Worm (Caenorhabditis elegans) whole organism, young adult: ENCODE measurements around the gene C56C10.6.

Source experiments
- B0336.3 ChIP-seq: fragments of 200-800 bp; sonication (Bioruptor generic); IDR thresholded peaks from 2 replicates; pipeline ENCODE4 v1.3.6; 2022; ENCODE audit warnings: missing genetic modification characterization, missing compliant biosample characterization
- D2030.7 ChIP-seq: fragments of 200-800 bp; sonication (Bioruptor generic); IDR thresholded peaks from 2 replicates; pipeline ENCODE4 v1.3.6; 2022; ENCODE audit warnings: missing genetic modification reagents, missing genetic modification characterization, missing compliant biosample characterization
- F33H1.4 ChIP-seq: fragments of 200-800 bp; sonication (Bioruptor generic); IDR thresholded peaks from 2 replicates; pipeline ENCODE4 v1.3.6; 2022; ENCODE audit warnings: missing genetic modification reagents, missing genetic modification characterization, missing compliant biosample characterization
- F55B11.4 ChIP-seq: sonication (generic microtip); optimal IDR thresholded peaks from 2 replicates; lab custom pipeline; 2016; ENCODE audit warnings: missing compliant biosample characterization, missing genetic modification characterization, borderline replicate concordance; ENCODE audit not compliant: insufficient read depth
- K11D2.4 ChIP-seq: fragments of 200-800 bp; sonication (Bioruptor generic); IDR thresholded peaks from 2 replicates; pipeline ENCODE4 v1.3.6; 2022; ENCODE audit warnings: missing genetic modification reagents, missing genetic modification characterization, missing compliant biosample characterization
- T07F8.4 ChIP-seq: sonication (generic microtip); optimal IDR thresholded peaks from 2 replicates; lab custom pipeline; 2016; ENCODE audit warnings: mild to moderate bottlenecking, missing genetic modification characterization, moderate library complexity, missing compliant biosample characterization
- T26A5.8 ChIP-seq: sonication (generic microtip); optimal IDR thresholded peaks from 2 replicates; lab custom pipeline; 2016; ENCODE audit warnings: missing genetic modification characterization, missing compliant biosample characterization
- Y53F4B.3 ChIP-seq: fragments of 200-800 bp; sonication (Bioruptor generic); IDR thresholded peaks from 2 replicates; pipeline ENCODE4 v1.3.6; 2022; ENCODE audit warnings: missing genetic modification reagents, missing genetic modification characterization, missing compliant biosample characterization
- Y53G8AR.9 ChIP-seq: fragments of 200-800 bp; sonication (Bioruptor generic); conservative IDR thresholded peaks from 2 replicates; pipeline ENCODE4 v1.3.6; 2022; ENCODE audit warnings: missing genetic modification reagents, missing genetic modification characterization, missing compliant biosample characterization
- Y56A3A.18 ChIP-seq: fragments of 200-800 bp; sonication (Bioruptor generic); IDR thresholded peaks from 2 replicates; pipeline ENCODE4 v1.3.6; 2022; ENCODE audit warnings: missing genetic modification reagents, missing genetic modification characterization, missing compliant biosample characterization
- Y67H2A.10 ChIP-seq: fragments of 200-800 bp; sonication (Bioruptor generic); conservative IDR thresholded peaks from 2 replicates; pipeline ENCODE4 v1.3.6; 2022; ENCODE audit warnings: missing genetic modification reagents, missing genetic modification characterization, missing compliant biosample characterization
- Y95B8A.8 ChIP-seq: fragments of 200-800 bp; sonication (Bioruptor generic); IDR thresholded peaks from 2 replicates; pipeline ENCODE4 v1.3.6; 2022; ENCODE audit warnings: missing genetic modification reagents, missing genetic modification characterization, missing compliant biosample characterization
- aptf-2 ChIP-seq: fragments of 200-800 bp; sonication (Bioruptor generic); conservative IDR thresholded peaks from 2 replicates; pipeline ENCODE4 v1.3.6; 2022; ENCODE audit warnings: missing genetic modification reagents, missing genetic modification characterization, missing compliant biosample characterization
- aptf-3 ChIP-seq: fragments of 200-800 bp; sonication (Bioruptor generic); IDR thresholded peaks from 2 replicates; pipeline ENCODE4 v1.3.6; 2022; ENCODE audit warnings: missing genetic modification characterization, missing compliant biosample characterization
- athp-1 ChIP-seq: sonication (generic microtip); optimal IDR thresholded peaks from 2 replicates; lab custom pipeline; 2017; ENCODE audit warnings: mild to moderate bottlenecking, missing genetic modification characterization, missing compliant biosample characterization
- attf-3 ChIP-seq: fragments of 200-800 bp; sonication (Bioruptor generic); conservative IDR thresholded peaks from 2 replicates; pipeline ENCODE4 v1.3.6; 2022; ENCODE audit warnings: missing genetic modification reagents, missing genetic modification characterization, missing compliant biosample characterization
- bed-1 ChIP-seq: fragments of 200-800 bp; sonication (Bioruptor generic); IDR thresholded peaks from 2 replicates; pipeline ENCODE4 v1.3.6; 2022; ENCODE audit warnings: missing genetic modification reagents, missing genetic modification characterization, missing compliant biosample characterization
- bed-2 ChIP-seq: fragments of 200-800 bp; sonication (Bioruptor generic); IDR thresholded peaks from 2 replicates; pipeline ENCODE4 v1.3.6; 2022; ENCODE audit warnings: missing genetic modification reagents, missing genetic modification characterization, missing compliant biosample characterization
- cebp-1 ChIP-seq, 2 experiments: fragments of 200-800 bp in 1 of 2; sonication (Bioruptor generic) in 1 of 2; sonication (generic microtip) in 1 of 2; IDR thresholded peaks in 1 of 2; optimal IDR thresholded peaks in 1 of 2; 2 replicates each; pipeline versions ENCODE4 v1.3.6 to Lab custom; 2017 to 2022; ENCODE audit warnings: missing compliant biosample characterization in 2 of 2, missing genetic modification characterization in 2 of 2, mild to moderate bottlenecking in 1 of 2, missing genetic modification reagents in 1 of 2, moderate library complexity in 1 of 2
- ceh-100 ChIP-seq: fragments of 200-800 bp; sonication (Bioruptor generic); IDR thresholded peaks from 2 replicates; pipeline ENCODE4 v1.3.6; 2022; ENCODE audit warnings: missing genetic modification reagents, missing genetic modification characterization, missing compliant biosample characterization
- chd-7 ChIP-seq: sonication (generic microtip); optimal IDR thresholded peaks from 2 replicates; lab custom pipeline; 2016; ENCODE audit warnings: mild to moderate bottlenecking, missing genetic modification characterization, moderate library complexity, missing compliant biosample characterization
- dpl-1 ChIP-seq: fragments of 150-350 bp; optimal IDR thresholded peaks from 2 replicates; lab custom pipeline; 2014; ENCODE audit warnings: missing biosample characterization, missing genetic modification reagents, missing genetic modification characterization
- egrh-3 ChIP-seq: fragments of 200-800 bp; sonication (Bioruptor generic); IDR thresholded peaks from 2 replicates; pipeline ENCODE4 v1.3.6; 2022; ENCODE audit warnings: missing genetic modification reagents, missing genetic modification characterization, missing compliant biosample characterization
- ekl-4 ChIP-seq: fragments of 200-800 bp; sonication (Bioruptor generic); IDR thresholded peaks from 2 replicates; pipeline ENCODE4 v1.3.6; 2022; ENCODE audit warnings: missing genetic modification reagents, missing genetic modification characterization, missing compliant biosample characterization
- ets-4 ChIP-seq: fragments of 200-800 bp; sonication (Bioruptor generic); optimal IDR thresholded peaks from 2 replicates; lab custom pipeline; 2018; ENCODE audit warnings: mild to moderate bottlenecking, missing genetic modification characterization, missing compliant biosample characterization
- fkh-3 ChIP-seq: sonication (generic microtip); optimal IDR thresholded peaks from 2 replicates; lab custom pipeline; 2016; ENCODE audit warnings: mild to moderate bottlenecking, missing genetic modification characterization, missing compliant biosample characterization
- hrde-1 ChIP-seq: sonication (generic microtip); optimal IDR thresholded peaks from 2 replicates; lab custom pipeline; 2016; ENCODE audit warnings: missing genetic modification characterization, mild to moderate bottlenecking, missing compliant biosample characterization, moderate library complexity, missing genotype, missing genetic modification reagents, borderline replicate concordance
- lag-1 ChIP-seq: fragments of 200-800 bp; sonication (Bioruptor generic); IDR thresholded peaks from 2 replicates; pipeline ENCODE4 v1.3.6; 2022; ENCODE audit warnings: missing genetic modification reagents, missing genetic modification characterization, missing compliant biosample characterization
- lin-26 ChIP-seq: fragments of 200-800 bp; sonication (Bioruptor generic); IDR thresholded peaks from 2 replicates; pipeline ENCODE4 v1.3.6; 2022; ENCODE audit warnings: missing genetic modification reagents, missing genetic modification characterization, missing compliant biosample characterization
- lin-40 ChIP-seq: sonication (generic microtip); optimal IDR thresholded peaks from 2 replicates; lab custom pipeline; 2016; ENCODE audit warnings: missing genetic modification characterization, mild to moderate bottlenecking, missing compliant biosample characterization, missing genotype, missing genetic modification reagents
- lsl-1 ChIP-seq: fragments of 200-800 bp; sonication (Bioruptor generic); optimal IDR thresholded peaks from 2 replicates; lab custom pipeline; 2018; ENCODE audit warnings: mild to moderate bottlenecking, missing genetic modification characterization, moderate library complexity, missing compliant biosample characterization
- madf-6 ChIP-seq: fragments of 200-800 bp; sonication (Bioruptor generic); IDR thresholded peaks from 2 replicates; pipeline ENCODE4 v1.3.6; 2022; ENCODE audit warnings: missing genetic modification reagents, missing genetic modification characterization, missing compliant biosample characterization
- mel-28 ChIP-seq: sonication (generic microtip); optimal IDR thresholded peaks from 2 replicates; lab custom pipeline; 2016; ENCODE audit warnings: borderline replicate concordance, mild to moderate bottlenecking, missing genetic modification characterization, missing compliant biosample characterization
- nfyb-1 ChIP-seq: fragments of 200-800 bp; sonication (Bioruptor generic); IDR thresholded peaks from 2 replicates; pipeline ENCODE4 v1.3.6; 2022; ENCODE audit warnings: missing genetic modification reagents, missing genetic modification characterization, missing compliant biosample characterization
- nhr-120 ChIP-seq: fragments of 200-800 bp; sonication (Bioruptor generic); IDR thresholded peaks from 2 replicates; pipeline ENCODE4 v1.3.6; 2022; ENCODE audit warnings: missing genetic modification characterization, missing compliant biosample characterization
- nhr-179 ChIP-seq: sonication (generic microtip); optimal IDR thresholded peaks from 2 replicates; lab custom pipeline; 2016; ENCODE audit warnings: mild to moderate bottlenecking, missing genetic modification characterization, missing compliant biosample characterization
- nhr-80 ChIP-seq: sonication (generic microtip); optimal IDR thresholded peaks from 2 replicates; lab custom pipeline; 2016; ENCODE audit warnings: missing genetic modification characterization, missing compliant biosample characterization
- pha-4 ChIP-seq: fragments of 150-350 bp; sonication (generic microtip); optimal IDR thresholded peaks from 2 replicates; lab custom pipeline; 2014; ENCODE audit warnings: missing biosample characterization, missing genetic modification reagents, missing genetic modification characterization
- rcor-1 ChIP-seq: fragments of 200-800 bp; sonication (Bioruptor generic); IDR thresholded peaks from 2 replicates; pipeline ENCODE4 v1.3.6; 2022; ENCODE audit warnings: missing genetic modification reagents, missing genetic modification characterization, missing compliant biosample characterization
- rpc-1 ChIP-seq, 2 experiments: fragments of 150-350 bp in 1 of 2; sonication (generic microtip) in 1 of 2; optimal IDR thresholded peaks; 2 replicates each; lab custom pipeline; 2014 to 2018; ENCODE audit warnings: missing biosample characterization in 1 of 2, missing genetic modification characterization in 1 of 2, missing genetic modification reagents in 1 of 2, missing genotype in 1 of 2
- sea-2 ChIP-seq: fragments of 200-800 bp; sonication (Bioruptor generic); IDR thresholded peaks from 2 replicates; pipeline ENCODE4 v1.3.6; 2022; ENCODE audit warnings: missing genetic modification characterization, missing compliant biosample characterization
- snpc-3.4 ChIP-seq: sonication (generic microtip); optimal IDR thresholded peaks from 2 replicates; lab custom pipeline; 2017; ENCODE audit warnings: missing genetic modification characterization, mild to moderate bottlenecking, missing compliant biosample characterization, antibody characterized with exemption, moderate library complexity, missing genotype, missing genetic modification reagents
- somi-1 ChIP-seq: fragments of 200-800 bp; sonication (Bioruptor generic); optimal IDR thresholded peaks from 2 replicates; lab custom pipeline; 2018; ENCODE audit warnings: mild to moderate bottlenecking, missing genetic modification characterization, missing compliant biosample characterization
- tlf-1 ChIP-seq: fragments of 200-800 bp; sonication (Bioruptor generic); optimal IDR thresholded peaks from 2 replicates; lab custom pipeline; 2018; ENCODE audit warnings: mild to moderate bottlenecking, missing genetic modification characterization, missing compliant biosample characterization
- unc-130 ChIP-seq: sonication (generic microtip); optimal IDR thresholded peaks from 2 replicates; lab custom pipeline; 2016; ENCODE audit warnings: missing genetic modification reagents, missing genetic modification characterization, missing compliant biosample characterization
- ztf-18 ChIP-seq: sonication (generic microtip); optimal IDR thresholded peaks from 2 replicates; lab custom pipeline; 2016; ENCODE audit warnings: missing genotype, mild to moderate bottlenecking, missing genetic modification characterization, missing compliant biosample characterization

C56C10.6 gene

ce11 chrII:6588605-6589292 lies 7.6 kb upstream of the C56C10.6 start, which contains the start of gene icd-1 (continued):
- TF ChIP-seq egrh-3 (0 out of 2 replicates have a peak, but pooled peaks have one; percentile 45), Y67H2A.10 (GFP tag; lab: Robert Waterston, UW) (peak; percentile 85), bed-2 (GFP tag; lab: Robert Waterston, UW) (no peak), nhr-179 (no peak), unc-130 (GFP tag; lab: Kevin White, UChicago) (peak; percentile 88), dpl-1 (peak; percentile 36), ceh-100 (GFP tag; lab: Robert Waterston, UW) (peak; percentile 86), fkh-3 (tag; lab: Kevin White, UChicago) (no peak), aptf-3 (no peak), lsl-1 (peak; percentile 81), Y53F4B.3 (GFP tag; lab: Robert Waterston, UW) (0 out of 2 replicates have a peak, but pooled peaks have one; percentile 10), nhr-120 (no peak), aptf-2 (GFP tag; lab: Robert Waterston, UW) (0 out of 2 replicates have a peak, but pooled peaks have one; percentile 13), lag-1 (no peak), sea-2 (GFP tag; lab: Robert Waterston, UW) (no peak), Y95B8A.8 (GFP tag; lab: Robert Waterston, UW) (peak; percentile 83), lin-40 (tag; lab: Kevin White, UChicago) (peak; percentile 95), Y56A3A.18 (GFP tag; lab: Robert Waterston, UW) (0 out of 2 replicates have a peak, but pooled peaks have one; percentile 19), pha-4 (tag; lab: Kevin White, UChicago) (no peak), ets-4 (GFP tag; lab: Kevin White, UChicago) (no peak), ekl-4 (GFP tag; lab: Robert Waterston, UW) (peak; percentile 97), hrde-1 (peak; percentile 58), snpc-3.4 (peak; percentile 96), D2030.7 (peak; percentile 89), tlf-1 (GFP tag; lab: Kevin White, UChicago) (peak; percentile 94), K11D2.4 (GFP tag; lab: Robert Waterston, UW) (peak; percentile 79), ztf-18 (tag; lab: Kevin White, UChicago) (peak; percentile 70), nhr-80 (tag; lab: Kevin White, UChicago) (peak; percentile 69), chd-7 (tag; lab: Kevin White, UChicago) (peak; percentile 73), B0336.3 (GFP tag; lab: Robert Waterston, UW) (peak; percentile 89), bed-1 (GFP tag; lab: Robert Waterston, UW) (no peak), attf-3 (peak; percentile 72; the same call in 1 of the 2 replicates), rcor-1 (GFP tag; lab: Robert Waterston, UW) (peak; percentile 93), nfyb-1 (GFP tag; lab: Robert Waterston, UW) (peak; percentile 94), lin-26 (GFP tag; lab: Robert Waterston, UW) (peak; percentile 45; the same call in 1 of the 2 replicates), athp-1 (tag; lab: Kevin White, UChicago) (peak; percentile 91), F33H1.4 (GFP tag; lab: Robert Waterston, UW) (peak; percentile 81), madf-6 (GFP tag; lab: Robert Waterston, UW) (peak; percentile 92), cebp-1 (GFP tag; IDR thresholded peaks at IDR 0.05; lab: Robert Waterston, UW) (peak; percentile 99), cebp-1 (tag; optimal IDR thresholded peaks at IDR 0.05; lab: Kevin White, UChicago) (peak; percentile 100), somi-1 (peak; percentile 90), F55B11.4 (tag; lab: Kevin White, UChicago) (no peak), T26A5.8 (tag; lab: Kevin White, UChicago) (no peak), Y53G8AR.9 (GFP tag; lab: Robert Waterston, UW) (peak; percentile 92), rpc-1 (optimal IDR thresholded peaks at IDR 0.05; lab: Kevin White, UChicago) (peak; percentile 13), rpc-1 (tag; optimal IDR thresholded peaks at IDR 0.05; lab: Kevin White, UChicago) (no peak), T07F8.4 (tag; lab: Kevin White, UChicago) (no peak), mel-28 (tag; lab: Kevin White, UChicago) (no peak)
